Worm (Caenorhabditis elegans) whole organism, late embryonic: Measurements from ENCODE around the gene C47D12.4.

Source experiments
- K02D7.2 ChIP-seq: sonication (generic microtip); optimal IDR thresholded peaks from 2 replicates; lab custom pipeline; 2017; ENCODE audit warnings: mild to moderate bottlenecking, missing genetic modification characterization, missing compliant biosample characterization
- dve-1 ChIP-seq: sonication (generic microtip); optimal IDR thresholded peaks from 2 replicates; lab custom pipeline; 2017; ENCODE audit warnings: antibody characterized with exemption, mild to moderate bottlenecking, missing genetic modification characterization, missing compliant biosample characterization
- npax-4 ChIP-seq: sonication (generic microtip); optimal IDR thresholded peaks from 2 replicates; lab custom pipeline; 2016; ENCODE audit warnings: missing genetic modification characterization, missing compliant biosample characterization

DNA sequence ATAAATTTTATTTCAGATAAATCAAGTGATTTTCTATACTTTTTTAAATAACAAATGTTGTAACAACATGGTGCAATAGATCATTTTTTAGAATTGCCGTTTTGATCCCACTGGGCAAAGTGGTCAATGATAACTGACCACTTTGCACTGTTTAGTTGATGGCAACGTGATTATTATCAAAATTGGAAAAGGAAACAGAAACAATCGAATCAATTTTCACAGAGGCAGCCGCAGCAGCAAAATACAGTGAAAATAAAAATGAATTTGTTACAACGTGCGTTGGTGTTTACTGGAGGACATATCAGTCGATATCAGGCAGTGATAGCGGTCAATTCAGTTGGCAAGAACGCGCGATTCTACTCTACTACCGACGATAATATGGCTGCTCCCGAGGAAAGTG, 24.2 kb downstream of the C47D12.4 start, which contains the start of gene VF13D12L.3:
- TF ChIP-seq npax-4 (tag; lab: Kevin White, UChicago): no peak
- no peak for TF ChIP-seq K02D7.2 (tag; lab: Kevin White, UChicago)
- TF ChIP-seq dve-1 (tag; lab: Kevin White, UChicago): no peak
